Worm (Caenorhabditis elegans): ENCODE results near the gene cpd-2.
"Not testable (repeated sequence)": the region's sequence is repeated elsewhere in the genome, so short reads cannot be mapped to it uniquely, and the experiment has no call there.

Gene cpd-2

DNA sequence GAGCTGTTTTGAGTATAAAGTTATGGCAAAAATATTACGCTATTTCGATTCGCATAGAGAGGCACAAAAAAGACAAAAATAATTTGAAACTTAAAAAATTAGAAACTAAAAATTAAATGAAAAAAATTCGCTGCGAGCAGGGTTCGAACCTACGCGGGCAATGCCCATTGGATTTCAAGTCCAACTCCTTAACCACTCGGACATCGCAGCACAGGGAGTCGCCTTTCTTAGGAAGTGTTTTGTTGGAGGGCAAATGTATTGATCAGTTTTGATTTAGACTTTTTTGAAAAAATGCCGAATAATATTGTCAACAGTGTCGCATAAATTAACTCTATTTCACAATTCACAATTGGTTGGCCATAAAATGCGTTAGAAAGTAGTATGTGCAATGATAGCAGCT, 7.2 kb upstream of the cpd-2 start:
- TF ChIP-seq ztf-23 (GFP tag; IDR thresholded peaks at IDR 0.05) (no peak), flt-1 (GFP tag; IDR thresholded peaks at IDR 0.05) (no peak), ref-1 (GFP tag; conservative IDR thresholded peaks at IDR 0.05) (no peak)

DNA sequence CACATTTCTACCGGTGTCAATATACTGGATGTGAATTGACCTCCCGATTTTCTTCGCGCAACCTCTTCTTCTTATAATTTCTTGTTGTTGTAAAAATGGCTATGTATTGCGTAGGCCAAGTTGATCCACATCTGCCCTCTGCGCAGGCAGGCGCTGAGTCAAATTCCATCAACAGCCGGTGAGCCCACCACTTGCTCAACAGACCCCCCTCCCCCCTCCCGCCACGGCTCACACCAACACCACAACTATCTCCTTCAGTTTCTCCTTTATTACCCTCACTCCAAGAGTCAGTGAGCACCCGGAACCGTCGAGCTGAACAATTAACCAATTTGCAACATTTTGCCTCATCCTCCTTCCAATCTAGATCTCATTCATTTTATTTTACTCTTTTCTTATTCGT, 5.3 kb upstream of the cpd-2 start:
- TF ChIP-seq cog-1 (tag; optimal IDR thresholded peaks at IDR 0.05): no peak
- no peak for TF ChIP-seq med-1 (GFP tag; optimal IDR thresholded peaks at IDR 0.05; ENCODE audit: insufficient read depth)
- TF ChIP-seq ztf-29 (GFP tag; IDR thresholded peaks at IDR 0.05): no peak
- TF ChIP-seq flt-1 (GFP tag; IDR thresholded peaks at IDR 0.05): no peak
- TF ChIP-seq tab-1 (GFP tag; IDR thresholded peaks at IDR 0.05): no peak
- no peak for TF ChIP-seq ztf-23 (GFP tag; IDR thresholded peaks at IDR 0.05)
- no peak for TF ChIP-seq ref-1 (GFP tag; conservative IDR thresholded peaks at IDR 0.05)
- TF ChIP-seq T22C8.4 (GFP tag; IDR thresholded peaks at IDR 0.05): no peak
- TF ChIP-seq klf-2 (GFP tag; conservative IDR thresholded peaks at IDR 0.05): no peak

DNA sequence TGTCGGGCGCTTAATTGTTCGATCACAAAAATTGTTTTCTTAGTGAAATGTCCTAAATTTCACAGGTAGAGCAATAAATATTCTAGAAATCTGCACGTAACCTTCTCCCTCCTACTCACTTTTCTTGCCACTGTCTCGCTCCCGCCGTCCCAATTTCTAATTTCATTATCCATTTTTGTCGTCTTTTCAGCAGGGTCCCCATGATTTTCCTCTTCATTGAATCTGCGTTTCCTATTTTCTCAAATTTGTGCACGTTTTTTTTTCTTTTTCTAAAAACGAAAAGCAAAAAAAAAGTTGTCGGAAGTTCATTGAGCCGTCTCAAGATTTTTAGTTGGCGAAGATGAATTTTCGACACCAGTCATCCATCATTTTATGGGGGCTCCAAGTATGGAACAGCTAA, 3.3 kb upstream of the cpd-2 start:
- no peak for TF ChIP-seq flt-1 (GFP tag; IDR thresholded peaks at IDR 0.05)
- TF ChIP-seq ztf-23 (GFP tag; IDR thresholded peaks at IDR 0.05): no peak
- no peak for TF ChIP-seq med-1 (GFP tag; optimal IDR thresholded peaks at IDR 0.05; ENCODE audit: insufficient read depth)
- TF ChIP-seq cog-1 (tag; optimal IDR thresholded peaks at IDR 0.05): no peak
- no peak for TF ChIP-seq tab-1 (GFP tag; IDR thresholded peaks at IDR 0.05)
- no peak for TF ChIP-seq T22C8.4 (GFP tag; IDR thresholded peaks at IDR 0.05)
- no peak for TF ChIP-seq ztf-29 (GFP tag; IDR thresholded peaks at IDR 0.05)
- TF ChIP-seq ref-1 (GFP tag; conservative IDR thresholded peaks at IDR 0.05): no peak
- no peak for TF ChIP-seq klf-2 (GFP tag; conservative IDR thresholded peaks at IDR 0.05)

DNA sequence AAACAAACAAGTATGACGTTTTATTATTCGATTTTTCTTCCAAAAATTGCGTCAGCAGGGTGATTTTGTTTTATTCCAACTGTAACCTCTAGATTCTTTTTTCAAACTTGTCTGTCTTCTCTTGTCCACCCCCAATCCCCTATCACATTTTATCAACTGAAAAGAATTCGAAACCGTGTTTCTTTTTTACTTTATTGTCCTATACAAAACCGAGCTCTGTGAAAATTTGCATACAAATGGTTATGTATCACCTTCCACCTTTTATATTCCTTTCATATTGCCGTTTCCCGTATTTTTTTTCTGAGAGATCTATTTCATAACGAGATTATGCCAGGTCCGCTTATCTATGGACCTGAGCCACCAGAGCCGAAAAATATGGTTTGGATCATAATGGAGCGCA, 5.6 kb downstream of the cpd-2 start, which contains the start of gene T27A8.7:
T27A8.7 (plus strand) TSS at position 301 of the 400 bp plus-strand sequence.
- TF ChIP-seq cog-1 (tag; optimal IDR thresholded peaks at IDR 0.05) (no peak), ztf-23 (GFP tag; IDR thresholded peaks at IDR 0.05) (no peak), T22C8.4 (GFP tag; IDR thresholded peaks at IDR 0.05) (no peak), ztf-29 (GFP tag; IDR thresholded peaks at IDR 0.05) (no peak), ref-1 (GFP tag; conservative IDR thresholded peaks at IDR 0.05) (no peak), klf-2 (GFP tag; conservative IDR thresholded peaks at IDR 0.05) (no peak), med-1 (GFP tag; optimal IDR thresholded peaks at IDR 0.05; ENCODE audit: insufficient read depth) (no peak), tab-1 (GFP tag; IDR thresholded peaks at IDR 0.05) (no peak), flt-1 (GFP tag; IDR thresholded peaks at IDR 0.05) (no peak)

DNA sequence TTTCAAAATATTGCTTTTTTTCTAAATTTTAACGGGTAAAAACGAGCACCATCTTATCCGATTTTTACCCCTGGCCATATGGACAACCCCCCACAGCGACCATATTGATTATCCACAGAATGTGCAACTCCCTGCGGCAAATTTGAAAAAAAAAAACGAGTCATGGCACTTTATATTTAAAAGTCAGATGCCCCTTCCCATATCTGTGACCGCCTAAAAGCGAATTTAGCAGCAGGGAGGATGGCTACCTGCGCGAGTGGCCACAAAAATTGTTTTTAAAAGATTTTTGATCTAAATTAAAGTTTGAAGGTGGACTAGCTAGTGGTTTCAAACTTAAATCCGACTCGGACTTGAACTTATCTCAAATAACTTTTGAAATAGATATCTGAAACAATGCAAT, 6.7 kb downstream of the cpd-2 start:
- peak; percentile 63 for TF ChIP-seq klf-2 (GFP tag; conservative IDR thresholded peaks at IDR 0.05)
- no peak for TF ChIP-seq tab-1 (GFP tag; IDR thresholded peaks at IDR 0.05)
- peak; percentile 75 for TF ChIP-seq ztf-23 (GFP tag; IDR thresholded peaks at IDR 0.05)
- TF ChIP-seq ztf-29 (GFP tag; IDR thresholded peaks at IDR 0.05): no peak
- TF ChIP-seq cog-1 (tag; optimal IDR thresholded peaks at IDR 0.05): peak; percentile 84
- 0 out of 2 replicates have a peak, but pooled peaks have one; percentile 33 for TF ChIP-seq ref-1 (GFP tag; conservative IDR thresholded peaks at IDR 0.05)
- TF ChIP-seq flt-1 (GFP tag; IDR thresholded peaks at IDR 0.05): peak; percentile 40; the same call in 1 of the 2 replicates
- peak; percentile 36; the same call in 1 of the 2 replicates for TF ChIP-seq T22C8.4 (GFP tag; IDR thresholded peaks at IDR 0.05)
- no peak for TF ChIP-seq med-1 (GFP tag; optimal IDR thresholded peaks at IDR 0.05; ENCODE audit: insufficient read depth)

DNA sequence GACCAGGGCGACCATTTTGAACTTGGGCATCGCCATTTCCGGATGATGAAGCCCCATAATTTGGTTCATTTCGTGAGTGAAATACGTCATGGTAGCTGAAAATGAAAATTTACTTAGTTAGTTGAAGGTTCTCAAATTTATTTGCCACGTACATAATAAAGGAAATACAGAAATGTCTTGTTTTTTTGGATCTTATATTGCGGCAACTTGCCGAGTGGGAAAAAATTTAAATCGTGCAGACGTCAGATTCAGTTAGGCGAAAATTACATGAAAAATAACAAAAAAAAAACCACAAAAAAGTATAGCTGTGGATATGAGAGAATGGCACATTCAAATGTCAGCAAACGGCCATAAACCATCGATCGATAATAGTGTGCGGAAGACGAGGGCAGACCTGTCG, 9.2 kb downstream of the cpd-2 start, which contains the start of gene T27A8.2:
T27A8.2 (minus strand) TSS at position 101 of the 400 bp plus-strand sequence.
- peak; percentile 17; the same call in 1 of the 2 replicates for TF ChIP-seq T22C8.4 (GFP tag; IDR thresholded peaks at IDR 0.05)
- TF ChIP-seq ref-1 (GFP tag; conservative IDR thresholded peaks at IDR 0.05): no peak

DNA sequence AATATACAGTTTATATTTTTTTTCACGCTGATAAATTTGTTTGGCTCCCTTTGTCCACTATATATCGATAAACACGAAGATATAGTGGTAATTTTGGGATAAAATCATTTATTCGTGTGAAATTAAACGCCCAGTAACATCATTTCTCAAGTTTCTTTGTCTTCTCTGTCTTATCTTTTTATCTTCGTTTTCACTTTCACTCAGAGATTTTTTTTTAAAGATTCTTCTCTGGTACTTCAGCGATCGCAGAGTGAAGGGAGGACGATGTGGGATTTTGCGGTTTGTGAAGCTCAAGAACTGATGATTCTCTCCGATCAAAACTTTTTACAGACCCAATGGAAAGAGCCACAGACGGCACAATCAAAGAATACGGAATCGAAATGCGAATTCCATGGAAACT, 12.7 kb downstream of the cpd-2 start, which contains the start of gene T27A8.3:
T27A8.3 (plus strand) TSS at position 301 of the 400 bp plus-strand sequence.
- TF ChIP-seq ztf-29, flt-1, ztf-23 (GFP tag; IDR thresholded peaks at IDR 0.05): not testable (repeated sequence)

DNA sequence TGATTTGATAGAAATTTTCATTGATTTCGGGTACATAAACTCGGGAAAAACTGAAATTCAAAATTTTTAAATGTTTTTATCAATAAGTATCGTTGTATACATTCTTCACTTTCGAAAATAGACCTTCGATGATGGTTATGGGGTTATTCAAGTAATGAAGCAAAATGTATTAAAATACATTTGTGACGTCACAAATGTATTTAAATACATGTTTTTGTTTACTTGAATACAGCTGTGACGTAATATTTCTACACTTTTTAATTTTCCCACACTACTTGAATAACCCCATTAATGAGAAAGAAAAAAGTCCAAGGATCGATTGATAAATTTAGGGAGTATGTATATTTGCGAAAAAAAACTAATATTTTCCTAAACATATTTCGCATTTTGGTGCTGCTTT, 18.3 kb downstream of the cpd-2 start:
- TF ChIP-seq tab-1 (GFP tag; IDR thresholded peaks at IDR 0.05): no peak
- no peak for TF ChIP-seq cog-1 (tag; optimal IDR thresholded peaks at IDR 0.05)

DNA sequence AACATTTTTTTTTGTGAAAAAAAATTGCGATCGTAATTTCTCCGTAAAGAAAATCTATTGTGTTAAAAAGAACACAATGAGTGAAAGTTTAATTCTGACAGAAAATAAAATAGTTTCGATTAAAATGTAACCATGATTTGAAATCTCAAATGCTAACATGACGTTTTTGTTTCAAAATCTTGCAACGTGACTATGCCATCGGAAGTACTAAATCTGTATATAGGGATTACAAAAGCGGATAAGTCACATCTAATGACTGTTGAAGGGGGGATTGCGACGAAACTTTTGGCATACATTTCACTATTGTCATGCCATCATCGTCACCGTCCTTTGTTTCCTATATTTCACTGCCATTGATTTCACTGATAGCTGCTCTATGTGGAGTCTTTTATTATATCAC, 22.9 kb downstream of the cpd-2 start, which contains the start of gene col-187:
col-187 (plus strand) TSS at position 301 of the 400 bp plus-strand sequence.
- no peak for TF ChIP-seq ztf-29 (GFP tag; IDR thresholded peaks at IDR 0.05)
- no peak for TF ChIP-seq tab-1 (GFP tag; IDR thresholded peaks at IDR 0.05)
- no peak for TF ChIP-seq med-1 (GFP tag; optimal IDR thresholded peaks at IDR 0.05; ENCODE audit: insufficient read depth)
- TF ChIP-seq cog-1 (tag; optimal IDR thresholded peaks at IDR 0.05): no peak

DNA sequence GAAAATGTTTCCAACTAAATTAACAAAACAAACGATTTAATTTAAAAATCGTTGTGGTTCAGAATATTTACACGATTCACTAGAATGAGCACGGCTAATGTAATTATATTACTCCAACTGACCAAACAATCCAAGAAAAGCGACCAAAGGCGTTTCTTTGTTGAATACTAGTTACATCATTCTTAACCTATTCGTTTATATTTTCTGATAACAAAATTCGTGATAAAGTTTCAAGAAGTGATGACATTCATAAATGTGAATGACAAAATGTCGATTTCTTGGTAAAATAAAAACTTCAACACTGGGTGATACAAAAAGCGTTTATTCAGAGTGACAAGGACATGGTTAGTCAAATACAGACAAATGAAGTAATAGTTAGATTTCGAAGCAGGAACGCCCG, 26.8 kb downstream of the cpd-2 start, which contains the start of gene C30F2.4:
C30F2.4 (minus strand) TSS at position 101 of the 400 bp plus-strand sequence.
- no peak for TF ChIP-seq ztf-23 (GFP tag; IDR thresholded peaks at IDR 0.05)
- TF ChIP-seq cog-1 (tag; optimal IDR thresholded peaks at IDR 0.05): no peak
- TF ChIP-seq ztf-29 (GFP tag; IDR thresholded peaks at IDR 0.05): no peak
- TF ChIP-seq med-1 (GFP tag; optimal IDR thresholded peaks at IDR 0.05; ENCODE audit: insufficient read depth): no peak
- TF ChIP-seq klf-2 (GFP tag; conservative IDR thresholded peaks at IDR 0.05): no peak
- TF ChIP-seq flt-1 (GFP tag; IDR thresholded peaks at IDR 0.05): no peak
- TF ChIP-seq T22C8.4 (GFP tag; IDR thresholded peaks at IDR 0.05): no peak
- no peak for TF ChIP-seq ref-1 (GFP tag; conservative IDR thresholded peaks at IDR 0.05)
- TF ChIP-seq tab-1 (GFP tag; IDR thresholded peaks at IDR 0.05): no peak

DNA sequence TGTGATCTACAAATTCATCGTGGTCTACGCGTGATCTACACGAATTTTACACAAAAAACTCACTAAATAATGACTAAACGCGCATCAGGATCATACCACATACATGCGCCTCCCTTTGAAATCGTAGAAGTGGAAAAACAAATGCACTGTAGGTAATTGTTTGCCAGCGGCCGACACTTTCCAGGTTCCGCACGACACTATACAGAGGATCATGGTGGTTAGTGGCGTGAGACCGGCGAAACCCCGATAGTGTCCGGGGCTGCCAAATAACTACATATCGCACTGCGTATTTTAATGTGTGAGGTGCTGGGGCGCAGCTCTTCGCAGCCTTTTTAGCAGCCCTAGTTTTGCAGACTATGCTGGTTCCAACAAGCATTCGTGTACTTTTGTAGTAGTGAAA, 29.0 kb downstream of the cpd-2 start:
- TF ChIP-seq flt-1 (GFP tag; IDR thresholded peaks at IDR 0.05): no peak
